Fruit fly (Drosophila melanogaster) whole organism, adult: ENCODE data around the gene CG12093.
A peak's percentile ranks its signal among the peaks of the same experiment; 100 is the strongest.

Experiments
- CG14711 ChIP-seq: fragments of 200-800 bp; sonication (Bioruptor generic); optimal IDR thresholded peaks from 2 replicates; lab custom pipeline; 2018; ENCODE audit warnings: missing biosample characterization, mild to moderate bottlenecking, missing genetic modification characterization, moderate library complexity
- Clk ChIP-seq: fragments of 200-800 bp; sonication (Bioruptor generic); optimal IDR thresholded peaks from 2 replicates; lab custom pipeline; 2017; ENCODE audit warnings: missing biosample characterization, missing genetic modification characterization
- kay ChIP-seq: fragments of 200-800 bp; sonication (Bioruptor generic); peaks from one replicate; lab custom pipeline; 2016; ENCODE audit warnings: missing biosample characterization, missing genetic modification characterization, borderline replicate concordance
- ovo ChIP-seq: fragments of 200-800 bp; sonication (Bioruptor generic); optimal IDR thresholded peaks from 2 replicates; lab custom pipeline; 2016; ENCODE audit warnings: missing biosample characterization, missing genetic modification characterization
- pad ChIP-seq: fragments of 200-800 bp; sonication (Bioruptor generic); optimal IDR thresholded peaks from 3 replicates; lab custom pipeline; 2017; ENCODE audit warnings: missing biosample characterization, missing genetic modification characterization, mild to moderate bottlenecking, moderate library complexity, missing genetic modification reagents
- toe ChIP-seq: fragments of 200-800 bp; sonication (Bioruptor generic); optimal IDR thresholded peaks from 2 replicates; lab custom pipeline; 2016; ENCODE audit warnings: missing biosample characterization, missing genetic modification characterization

DNA sequence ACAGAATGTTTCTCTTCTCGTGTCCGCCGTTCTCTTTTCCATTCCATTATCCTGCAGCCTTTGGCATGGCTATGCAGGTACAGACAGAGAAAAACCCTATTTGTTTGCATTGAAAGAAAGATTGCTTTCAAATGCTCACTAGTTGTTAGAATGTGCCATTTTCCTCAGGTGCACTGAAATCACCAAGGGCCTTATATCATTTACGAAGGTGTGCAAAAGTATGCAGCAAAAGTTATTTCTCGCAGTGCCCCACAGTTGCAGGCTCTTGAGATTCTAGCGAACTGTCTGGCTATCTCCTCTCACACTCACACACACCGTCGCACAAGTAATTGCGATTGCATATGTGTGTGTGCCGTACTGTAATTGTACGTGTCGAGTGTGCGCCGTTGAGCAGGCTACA is 26.5 kb upstream of the CG12093 start:
- TF ChIP-seq toe (GFP tag; lab: Kevin White, UChicago): peak; percentile 40
- no peak for TF ChIP-seq pad (GFP tag; lab: Kevin White, UChicago)
- TF ChIP-seq CG14711 (tag; lab: Kevin White, UChicago): peak; percentile 27
- peak; percentile 36 for TF ChIP-seq Clk
- TF ChIP-seq kay (GFP tag; lab: Kevin White, UChicago): no peak
- TF ChIP-seq ovo (GFP tag; lab: Kevin White, UChicago): no peak
